Worm (Caenorhabditis elegans) whole organism, mixed stage, embryonic: ENCODE data around the gene F20A1.4.

Experiments used
- bed-3 ChIP-seq: fragments of 200-800 bp; sonication (Bioruptor generic); optimal IDR thresholded peaks from 3 replicates; lab custom pipeline; 2018; ENCODE audit warnings: mild to moderate bottlenecking, missing genetic modification characterization, moderate library complexity, missing compliant biosample characterization
- blmp-1 ChIP-seq: fragments of 150-350 bp; optimal IDR thresholded peaks from 2 replicates; lab custom pipeline; 2014; ENCODE audit warnings: missing biosample characterization, missing genetic modification characterization
- ceh-43 ChIP-seq: fragments of 200-800 bp; sonication (Bioruptor generic); optimal IDR thresholded peaks from 2 replicates; lab custom pipeline; 2018; ENCODE audit warnings: mild to moderate bottlenecking, missing genetic modification characterization, moderate library complexity, missing compliant biosample characterization
- ces-1 ChIP-seq: fragments of 150-350 bp; optimal IDR thresholded peaks from 2 replicates; lab custom pipeline; 2014; ENCODE audit warnings: missing biosample characterization, missing genetic modification reagents, missing genetic modification characterization
- cnd-1 ChIP-seq: fragments of 200-800 bp; sonication (Bioruptor generic); optimal IDR thresholded peaks from 2 replicates; lab custom pipeline; 2018; ENCODE audit warnings: mild to moderate bottlenecking, missing genetic modification characterization, missing compliant biosample characterization
- drap-1 ChIP-seq: fragments of 200-800 bp; sonication (Bioruptor generic); optimal IDR thresholded peaks from 3 replicates; lab custom pipeline; 2018; ENCODE audit warnings: mild to moderate bottlenecking, missing genetic modification characterization, missing compliant biosample characterization
- elt-1 ChIP-seq: sonication (generic microtip); optimal IDR thresholded peaks from 2 replicates; lab custom pipeline; 2017; ENCODE audit warnings: missing genetic modification characterization, mild to moderate bottlenecking, missing compliant biosample characterization, antibody characterized with exemption, moderate library complexity, borderline replicate concordance; ENCODE audit not compliant: insufficient read depth
- elt-3 ChIP-seq: fragments of 150-350 bp; optimal IDR thresholded peaks from 2 replicates; lab custom pipeline; 2014; ENCODE audit warnings: missing biosample characterization, missing genetic modification characterization
- flh-1 ChIP-seq: fragments of 200-800 bp; sonication (Bioruptor generic); optimal IDR thresholded peaks from 2 replicates; lab custom pipeline; 2018; ENCODE audit warnings: mild to moderate bottlenecking, missing genetic modification characterization, moderate library complexity, missing compliant biosample characterization
- ham-2 ChIP-seq: fragments of 200-800 bp; sonication (Bioruptor generic); optimal IDR thresholded peaks from 2 replicates; lab custom pipeline; 2018; ENCODE audit warnings: mild to moderate bottlenecking, missing genetic modification characterization, missing compliant biosample characterization
- hlh-1 ChIP-seq: fragments of 150-350 bp; optimal IDR thresholded peaks from 2 replicates; lab custom pipeline; 2014; ENCODE audit warnings: missing biosample characterization, missing genetic modification reagents, missing genetic modification characterization
- lin-13 ChIP-seq: fragments of 150-350 bp; optimal IDR thresholded peaks from 2 replicates; lab custom pipeline; 2014; ENCODE audit warnings: missing biosample characterization, missing genetic modification characterization
- lin-32 ChIP-seq: fragments of 200-800 bp; sonication (Bioruptor generic); optimal IDR thresholded peaks from 2 replicates; lab custom pipeline; 2018; ENCODE audit warnings: mild to moderate bottlenecking, missing genetic modification characterization, missing compliant biosample characterization
- lsy-2 ChIP-seq: fragments of 150-350 bp; optimal IDR thresholded peaks from 2 replicates; lab custom pipeline; 2014; ENCODE audit warnings: missing biosample characterization, missing genetic modification characterization
- mab-5 ChIP-seq: fragments of 150-350 bp; optimal IDR thresholded peaks from 2 replicates; lab custom pipeline; 2014; ENCODE audit warnings: missing biosample characterization, missing genetic modification characterization
- mep-1 ChIP-seq: fragments of 150-350 bp; optimal IDR thresholded peaks from 2 replicates; lab custom pipeline; 2017; ENCODE audit warnings: missing biosample characterization, missing genetic modification reagents, missing genetic modification characterization, inconsistent platforms
- mls-2 ChIP-seq: sonication (generic microtip); optimal IDR thresholded peaks from 2 replicates; lab custom pipeline; 2016; ENCODE audit warnings: mild to moderate bottlenecking, missing genetic modification characterization, moderate library complexity, missing compliant biosample characterization
- nhr-12 ChIP-seq: fragments of 150-350 bp; optimal IDR thresholded peaks from 2 replicates; lab custom pipeline; 2014; ENCODE audit warnings: missing biosample characterization, missing genetic modification characterization
- nhr-2 ChIP-seq: fragments of 150-350 bp; optimal IDR thresholded peaks from 2 replicates; lab custom pipeline; 2014; ENCODE audit warnings: missing biosample characterization, missing genetic modification characterization
- nhr-237 ChIP-seq: fragments of 150-350 bp; optimal IDR thresholded peaks from 2 replicates; lab custom pipeline; 2014; ENCODE audit warnings: missing biosample characterization, missing genetic modification characterization
- nhr-76 ChIP-seq: sonication (generic microtip); optimal IDR thresholded peaks from 2 replicates; lab custom pipeline; 2017; ENCODE audit warnings: missing biosample characterization, missing genetic modification characterization
- pha-4 ChIP-seq: fragments of 150-350 bp; optimal IDR thresholded peaks from 2 replicates; lab custom pipeline; 2018; ENCODE audit warnings: missing biosample characterization, missing genetic modification reagents, missing genetic modification characterization
- sem-2 ChIP-seq: fragments of 200-800 bp; sonication (Bioruptor generic); optimal IDR thresholded peaks from 2 replicates; lab custom pipeline; 2018; ENCODE audit warnings: mild to moderate bottlenecking, missing genetic modification characterization, missing compliant biosample characterization
- snpc-4 ChIP-seq: fragments of 150-350 bp; optimal IDR thresholded peaks from 2 replicates; lab custom pipeline; 2014; ENCODE audit warnings: missing biosample characterization, missing genetic modification characterization
- sptf-1 ChIP-seq: sonication (generic microtip); optimal IDR thresholded peaks from 2 replicates; lab custom pipeline; 2017; ENCODE audit warnings: mild to moderate bottlenecking, missing genetic modification characterization, moderate library complexity, missing compliant biosample characterization
- tbx-8 ChIP-seq: fragments of 200-800 bp; sonication (Bioruptor generic); optimal IDR thresholded peaks from 2 replicates; lab custom pipeline; 2018; ENCODE audit warnings: mild to moderate bottlenecking, missing genetic modification characterization, moderate library complexity, missing compliant biosample characterization
- unc-120 ChIP-seq: sonication (generic microtip); optimal IDR thresholded peaks from 2 replicates; lab custom pipeline; 2017; ENCODE audit warnings: missing genetic modification characterization, missing compliant biosample characterization; ENCODE audit not compliant: poor library complexity, severe bottlenecking
- unc-39 ChIP-seq: fragments of 150-350 bp; optimal IDR thresholded peaks from 2 replicates; lab custom pipeline; 2014; ENCODE audit warnings: missing biosample characterization, missing genetic modification characterization
- unc-62 ChIP-seq: fragments of 150-350 bp; optimal IDR thresholded peaks from 2 replicates; lab custom pipeline; 2014; ENCODE audit warnings: missing biosample characterization, missing genetic modification reagents, missing genetic modification characterization
- zip-8 ChIP-seq: fragments of 150-350 bp; optimal IDR thresholded peaks from 2 replicates; lab custom pipeline; 2014; ENCODE audit warnings: missing biosample characterization, missing genetic modification characterization
- ztf-11 ChIP-seq: fragments of 150-350 bp; optimal IDR thresholded peaks from 2 replicates; lab custom pipeline; 2014; ENCODE audit warnings: missing biosample characterization, missing genetic modification characterization

Gene F20A1.4

DNA sequence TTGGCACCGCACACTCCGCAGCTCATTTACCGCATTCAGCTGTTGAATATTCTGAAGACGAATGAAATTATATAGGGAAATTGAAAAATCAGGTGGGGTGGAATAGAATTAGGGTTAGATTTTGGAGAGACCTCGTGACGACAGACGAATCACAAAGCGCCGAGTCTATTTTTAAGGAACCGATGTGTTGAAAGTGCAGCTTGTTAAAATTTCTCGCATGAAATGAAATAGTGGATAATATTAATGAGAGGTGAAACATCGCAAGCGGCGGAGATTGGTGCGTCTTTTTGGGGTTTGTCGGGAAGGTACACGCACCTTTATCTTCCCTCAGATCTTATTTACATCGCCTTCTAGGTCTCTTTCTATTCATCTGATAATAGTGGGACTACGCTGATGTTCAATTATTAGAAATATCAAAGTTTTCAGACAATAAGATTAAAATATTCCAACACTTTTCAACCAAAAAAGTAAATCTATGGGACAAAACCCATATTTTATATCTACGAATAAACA, 32.0 kb downstream of the F20A1.4 start, which contains the start of gene nhr-140:
nhr-140 (minus strand) TSS at position 51 of the 513 bp plus-strand sequence.
- TF ChIP-seq zip-8 (tag; lab: Kevin White, UChicago) (no peak), elt-1 (tag; lab: Kevin White, UChicago) (peak; percentile 93), hlh-1 (tag; lab: Kevin White, UChicago) (no peak), nhr-237 (tag; lab: Kevin White, UChicago) (no peak)

DNA sequence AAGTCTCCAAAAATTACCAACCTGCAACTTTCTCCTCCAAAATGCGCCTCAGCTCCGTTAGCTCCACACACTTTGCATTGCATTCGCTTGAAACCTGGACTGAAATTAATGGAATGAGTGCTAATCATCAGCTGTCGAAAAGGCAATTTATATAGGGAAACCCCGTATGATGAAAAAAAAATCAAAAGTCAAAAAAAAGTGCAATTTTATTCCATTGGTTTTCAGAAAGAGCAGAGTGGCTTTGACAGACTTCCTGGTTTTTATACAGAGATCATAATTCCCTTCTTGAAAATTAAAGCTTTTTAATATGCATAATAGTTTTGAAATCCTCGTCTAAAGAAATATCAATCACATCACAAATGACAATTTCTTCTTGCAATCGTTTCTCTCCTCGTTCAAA, 34.0 kb downstream of the F20A1.4 start, which contains the start of gene nhr-139:
nhr-139 (minus strand) TSS at position 101 of the 400 bp plus-strand sequence.
- TF ChIP-seq ceh-43 (no peak), lin-13 (tag; lab: Kevin White, UChicago) (no peak), drap-1 (no peak), ztf-11 (tag; lab: Kevin White, UChicago) (no peak), mls-2 (tag; lab: Kevin White, UChicago) (no peak), elt-1 (tag; lab: Kevin White, UChicago) (no peak)

DNA sequence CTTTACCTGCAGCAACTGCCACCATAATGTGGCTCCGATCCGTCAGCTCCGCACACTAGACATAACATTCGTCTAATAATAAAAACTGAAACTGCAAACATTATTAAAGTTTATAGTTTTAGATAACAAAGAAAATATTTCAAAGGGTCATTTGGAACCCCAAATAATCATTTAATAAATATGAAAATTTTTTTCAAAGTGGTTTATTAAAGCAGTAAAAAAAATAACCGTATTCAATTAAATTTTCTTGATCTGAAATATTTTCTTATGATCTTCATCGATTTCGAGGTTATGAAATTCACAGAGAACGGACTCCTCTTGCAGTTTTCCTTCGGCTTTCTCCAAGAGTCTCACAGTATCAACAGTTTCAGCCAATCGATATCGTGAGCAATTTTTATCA, 35.7 kb downstream of the F20A1.4 start, which contains the start of gene nhr-163:
nhr-163 (minus strand) TSS at position 101 of the 400 bp plus-strand sequence.
- TF ChIP-seq elt-1 (tag; lab: Kevin White, UChicago): no peak
- TF ChIP-seq lin-13 (tag; lab: Kevin White, UChicago): no peak
- no peak for TF ChIP-seq unc-39
- TF ChIP-seq cnd-1: no peak
- no peak for TF ChIP-seq tbx-8
- TF ChIP-seq flh-1: no peak
- TF ChIP-seq bed-3: no peak
- TF ChIP-seq lin-32: no peak
- TF ChIP-seq ces-1: no peak
- no peak for TF ChIP-seq ceh-43
- no peak for TF ChIP-seq unc-120 (tag; lab: Kevin White, UChicago)
- no peak for TF ChIP-seq pha-4 (tag; lab: Kevin White, UChicago)
- no peak for TF ChIP-seq nhr-12 (tag; lab: Kevin White, UChicago)
- TF ChIP-seq nhr-2: no peak
- no peak for TF ChIP-seq ztf-11 (tag; lab: Kevin White, UChicago)
- TF ChIP-seq mls-2 (tag; lab: Kevin White, UChicago): no peak
- TF ChIP-seq unc-62: no peak
- TF ChIP-seq zip-8 (tag; lab: Kevin White, UChicago): no peak

DNA sequence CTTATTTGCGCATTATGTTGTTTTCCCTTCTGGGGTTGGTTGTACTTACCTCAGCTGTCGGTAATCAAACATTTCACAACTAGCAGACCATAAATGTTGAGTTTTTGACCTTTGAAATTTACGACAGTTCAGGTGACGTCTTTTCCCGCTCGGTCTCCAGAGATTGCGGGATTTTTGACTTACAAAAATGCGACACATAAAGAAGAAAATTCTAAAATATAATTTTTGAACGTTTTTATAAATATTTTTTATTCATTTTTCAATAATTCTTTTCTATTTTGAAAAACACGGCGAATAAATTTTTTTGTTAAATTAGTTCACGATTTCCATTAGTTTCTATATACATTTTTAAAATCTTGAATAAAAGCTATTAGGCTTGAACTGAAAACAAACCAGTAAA, 38.9 kb downstream of the F20A1.4 start, which contains the start of gene nhr-161:
nhr-161 (minus strand) TSS at position 101 of the 400 bp plus-strand sequence.
- no peak for TF ChIP-seq ztf-11 (tag; lab: Kevin White, UChicago)
- no peak for TF ChIP-seq mls-2 (tag; lab: Kevin White, UChicago)
- TF ChIP-seq elt-3 (tag; lab: Kevin White, UChicago): no peak
- no peak for TF ChIP-seq pha-4 (tag; lab: Kevin White, UChicago)
- no peak for TF ChIP-seq sptf-1 (tag; lab: Kevin White, UChicago)
- TF ChIP-seq snpc-4: no peak
- TF ChIP-seq unc-62: no peak
- no peak for TF ChIP-seq bed-3
- TF ChIP-seq blmp-1 (tag; lab: Kevin White, UChicago): no peak
- TF ChIP-seq drap-1: no peak
- no peak for TF ChIP-seq unc-39

DNA sequence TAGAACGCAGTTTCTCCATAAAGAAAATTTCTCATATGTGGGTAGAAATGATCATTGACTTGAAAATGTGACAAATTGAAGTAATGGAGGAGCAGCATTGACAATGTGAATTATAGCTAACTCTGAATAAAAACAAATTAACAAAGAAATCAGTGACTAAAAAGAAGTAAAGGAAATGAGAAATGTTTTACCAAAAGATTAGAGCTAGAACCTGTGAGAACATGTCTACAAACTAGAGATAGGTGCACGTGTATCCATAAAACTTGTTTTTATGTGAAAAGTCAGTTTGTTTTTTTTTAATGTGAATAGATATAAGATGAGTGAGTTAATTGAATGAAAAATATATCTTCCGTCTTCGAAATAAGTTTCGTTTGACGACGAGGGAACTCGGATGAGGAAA, 42.7 kb downstream of the F20A1.4 start, which contains the start of gene sre-12:
sre-12 (minus strand) TSS at position 101 of the 400 bp plus-strand sequence.
- TF ChIP-seq mep-1 (tag; lab: Kevin White, UChicago) (no peak), zip-8 (tag; lab: Kevin White, UChicago) (no peak), lin-32 (no peak), sem-2 (GFP tag; lab: Kevin White, UChicago) (no peak), nhr-12 (tag; lab: Kevin White, UChicago) (no peak), tbx-8 (no peak), blmp-1 (tag; lab: Kevin White, UChicago) (no peak), ztf-11 (tag; lab: Kevin White, UChicago) (no peak), flh-1 (no peak), ceh-43 (no peak), drap-1 (no peak), mab-5 (tag; lab: Kevin White, UChicago) (no peak), elt-3 (tag; lab: Kevin White, UChicago) (no peak), nhr-76 (tag; lab: Kevin White, UChicago) (no peak), lsy-2 (tag; lab: Kevin White, UChicago) (no peak), ham-2 (GFP tag; lab: Kevin White, UChicago) (no peak), hlh-1 (tag; lab: Kevin White, UChicago) (no peak), mls-2 (tag; lab: Kevin White, UChicago) (no peak)
